Worm (Caenorhabditis elegans) whole organism, midembryonic: ENCODE measurements around the gene srx-43.

Experiments
- flt-1 ChIP-seq: fragments of 200-800 bp; sonication (Bioruptor generic); IDR thresholded peaks from 2 replicates; pipeline ENCODE4 v1.3.6; 2022; ENCODE audit warnings: missing genetic modification characterization, missing compliant biosample characterization
- med-1 ChIP-seq: sonication (generic microtip); optimal IDR thresholded peaks from 2 replicates; lab custom pipeline; 2017; ENCODE audit warnings: missing genetic modification characterization, mild to moderate bottlenecking, missing compliant biosample characterization, antibody characterized with exemption, missing genetic modification reagents; ENCODE audit not compliant: insufficient read depth
- ztf-23 ChIP-seq: fragments of 200-800 bp; sonication (Bioruptor generic); IDR thresholded peaks from 2 replicates; pipeline ENCODE4 v1.3.6; 2022; ENCODE audit warnings: missing genetic modification reagents, missing genetic modification characterization, missing compliant biosample characterization

- no peak for TF ChIP-seq flt-1 (GFP tag; lab: Robert Waterston, UW)
- no peak for TF ChIP-seq ztf-23
- no peak for TF ChIP-seq med-1
Observed at ce11 chrV:16023051-16023450, 5.3 kb downstream of the srx-43 start, which contains the start of gene cwc-15.
